Worm (Caenorhabditis elegans) whole organism, L2 larva: ENCODE measurements around the gene C09G12.5.

Experiments
- C34F6.9 ChIP-seq: fragments of 150-350 bp; optimal IDR thresholded peaks from 2 replicates; lab custom pipeline; 2014; ENCODE audit warnings: missing biosample characterization, missing genetic modification characterization
- F13H6.1 ChIP-seq: sonication (generic microtip); optimal IDR thresholded peaks from 2 replicates; lab custom pipeline; 2016; ENCODE audit warnings: missing genetic modification characterization, missing compliant biosample characterization
- Y55F3AM.14 ChIP-seq: fragments of 200-800 bp; sonication (Bioruptor generic); optimal IDR thresholded peaks from 2 replicates; lab custom pipeline; 2018; ENCODE audit warnings: mild to moderate bottlenecking, missing genetic modification characterization, missing compliant biosample characterization
- ama-1 ChIP-seq: fragments of 150-350 bp; optimal IDR thresholded peaks from 2 replicates; lab custom pipeline; 2018; ENCODE audit warnings: inconsistent platforms
- blmp-1 ChIP-seq: sonication (generic microtip); optimal IDR thresholded peaks from 2 replicates; lab custom pipeline; 2017; ENCODE audit warnings: missing genetic modification characterization, mild to moderate bottlenecking, missing compliant biosample characterization, antibody characterized with exemption, moderate library complexity; ENCODE audit not compliant: insufficient read depth
- ceh-16 ChIP-seq: fragments of 150-350 bp; optimal IDR thresholded peaks from 2 replicates; lab custom pipeline; 2014; ENCODE audit warnings: missing biosample characterization, missing genetic modification characterization
- ceh-82 ChIP-seq: fragments of 150-350 bp; optimal IDR thresholded peaks from 2 replicates; lab custom pipeline; 2014; ENCODE audit warnings: missing biosample characterization, missing genetic modification characterization
- crh-2 ChIP-seq: sonication (generic microtip); optimal IDR thresholded peaks from 2 replicates; lab custom pipeline; 2017; ENCODE audit warnings: missing biosample characterization, missing genetic modification characterization
- elt-1 ChIP-seq: fragments of 150-350 bp; optimal IDR thresholded peaks from 2 replicates; lab custom pipeline; 2014; ENCODE audit warnings: missing biosample characterization, missing genetic modification characterization
- elt-3 ChIP-seq: sonication (generic microtip); optimal IDR thresholded peaks from 2 replicates; lab custom pipeline; 2017; ENCODE audit warnings: missing biosample characterization, missing genetic modification characterization
- fos-1 ChIP-seq: fragments of 150-350 bp; optimal IDR thresholded peaks from 2 replicates; lab custom pipeline; 2014; ENCODE audit warnings: missing biosample characterization, missing genetic modification characterization
- lin-11 ChIP-seq: fragments of 150-350 bp; sonication (generic microtip); optimal IDR thresholded peaks from 2 replicates; lab custom pipeline; 2014; ENCODE audit warnings: missing biosample characterization, missing genetic modification characterization, inconsistent platforms, mixed read lengths
- lsy-2 ChIP-seq, 2 experiments: fragments of 150-350 bp in 1 of 2; sonication (generic microtip) in 1 of 2; optimal IDR thresholded peaks; 2 replicates each; lab custom pipeline; 2014 to 2017; ENCODE audit warnings: missing biosample characterization in 2 of 2, missing genetic modification characterization in 2 of 2
- mbf-1 ChIP-seq: sonication (generic microtip); optimal IDR thresholded peaks from 2 replicates; lab custom pipeline; 2017; ENCODE audit warnings: missing biosample characterization, missing genetic modification characterization
- mdl-1 ChIP-seq, 2 experiments: fragments of 150-350 bp in 1 of 2; sonication (generic microtip) in 1 of 2; optimal IDR thresholded peaks; 2 replicates each; lab custom pipeline; 2017; ENCODE audit warnings: missing biosample characterization in 2 of 2, missing genetic modification characterization in 2 of 2
- nhr-10 ChIP-seq: sonication (generic microtip); optimal IDR thresholded peaks from 2 replicates; lab custom pipeline; 2017; ENCODE audit warnings: missing biosample characterization, missing genetic modification characterization
- nhr-11 ChIP-seq: fragments of 150-350 bp; optimal IDR thresholded peaks from 2 replicates; lab custom pipeline; 2014; ENCODE audit warnings: missing biosample characterization, missing genetic modification characterization
- nhr-12 ChIP-seq: fragments of 150-350 bp; optimal IDR thresholded peaks from 2 replicates; lab custom pipeline; 2014; ENCODE audit warnings: missing biosample characterization, missing genetic modification characterization
- nhr-129 ChIP-seq: fragments of 150-350 bp; optimal IDR thresholded peaks from 2 replicates; lab custom pipeline; 2014; ENCODE audit warnings: missing biosample characterization, missing genetic modification characterization
- nhr-21 ChIP-seq: fragments of 150-350 bp; optimal IDR thresholded peaks from 2 replicates; lab custom pipeline; 2014; ENCODE audit warnings: missing biosample characterization, missing genetic modification characterization
- nhr-23 ChIP-seq: fragments of 150-350 bp; optimal IDR thresholded peaks from 2 replicates; lab custom pipeline; 2014; ENCODE audit warnings: missing biosample characterization, missing genetic modification reagents, missing genetic modification characterization
- nhr-237 ChIP-seq: fragments of 150-350 bp; optimal IDR thresholded peaks from 2 replicates; lab custom pipeline; 2014; ENCODE audit warnings: missing biosample characterization, missing genetic modification characterization
- nhr-25 ChIP-seq: fragments of 150-350 bp; sonication (generic microtip); optimal IDR thresholded peaks from 3 replicates; lab custom pipeline; 2014; ENCODE audit warnings: missing biosample characterization, missing genetic modification characterization
- nhr-6 ChIP-seq: fragments of 150-350 bp; optimal IDR thresholded peaks from 2 replicates; lab custom pipeline; 2014; ENCODE audit warnings: missing biosample characterization, missing genetic modification characterization
- nhr-77 ChIP-seq: fragments of 150-350 bp; optimal IDR thresholded peaks from 2 replicates; lab custom pipeline; 2014; ENCODE audit warnings: missing biosample characterization, missing genetic modification characterization
- peb-1 ChIP-seq: fragments of 150-350 bp; optimal IDR thresholded peaks from 2 replicates; lab custom pipeline; 2014; ENCODE audit warnings: missing biosample characterization, missing genetic modification characterization
- skn-1 ChIP-seq: sonication (generic microtip); optimal IDR thresholded peaks from 2 replicates; lab custom pipeline; 2017; ENCODE audit warnings: missing biosample characterization, missing genetic modification characterization
- sma-3 ChIP-seq: sonication (generic microtip); optimal IDR thresholded peaks from 2 replicates; lab custom pipeline; 2016; ENCODE audit warnings: missing genetic modification reagents, missing genetic modification characterization, missing compliant biosample characterization
- sma-9 ChIP-seq, 2 experiments: fragments of 150-350 bp in 1 of 2; sonication (generic microtip) in 1 of 2; optimal IDR thresholded peaks; 2 replicates each; lab custom pipeline; 2014 to 2016; ENCODE audit warnings: missing genetic modification characterization in 2 of 2, mild to moderate bottlenecking in 1 of 2, missing biosample characterization in 1 of 2, missing compliant biosample characterization in 1 of 2, missing genetic modification reagents in 1 of 2, moderate library complexity in 1 of 2
- snpc-4 ChIP-seq: fragments of 150-350 bp; optimal IDR thresholded peaks from 2 replicates; lab custom pipeline; 2014; ENCODE audit warnings: missing biosample characterization, missing genetic modification characterization
- unc-39 ChIP-seq: fragments of 150-350 bp; optimal IDR thresholded peaks from 2 replicates; lab custom pipeline; 2014; ENCODE audit warnings: missing biosample characterization, missing genetic modification characterization
- unc-55 ChIP-seq: fragments of 150-350 bp; sonication (generic microtip); optimal IDR thresholded peaks from 3 replicates; lab custom pipeline; 2014; ENCODE audit warnings: missing biosample characterization, missing genetic modification reagents, missing genetic modification characterization
- unc-62 ChIP-seq: fragments of 150-350 bp; optimal IDR thresholded peaks from 2 replicates; lab custom pipeline; 2014; ENCODE audit warnings: missing biosample characterization, missing genetic modification reagents, missing genetic modification characterization
- zag-1 ChIP-seq: fragments of 150-350 bp; optimal IDR thresholded peaks from 2 replicates; lab custom pipeline; 2014; ENCODE audit warnings: missing biosample characterization, missing genetic modification characterization
- ztf-1 ChIP-seq: fragments of 200-800 bp; sonication (Bioruptor generic); conservative IDR thresholded peaks from 2 replicates; pipeline ENCODE4 v1.3.6; 2022; ENCODE audit warnings: missing genetic modification characterization, missing compliant biosample characterization
- ztf-11 ChIP-seq: sonication (generic microtip); optimal IDR thresholded peaks from 2 replicates; lab custom pipeline; 2017; ENCODE audit warnings: missing biosample characterization, missing genetic modification characterization
- ztf-4 ChIP-seq: fragments of 150-350 bp; optimal IDR thresholded peaks from 2 replicates; lab custom pipeline; 2014; ENCODE audit warnings: missing biosample characterization, missing genetic modification characterization

C09G12.5 gene

DNA sequence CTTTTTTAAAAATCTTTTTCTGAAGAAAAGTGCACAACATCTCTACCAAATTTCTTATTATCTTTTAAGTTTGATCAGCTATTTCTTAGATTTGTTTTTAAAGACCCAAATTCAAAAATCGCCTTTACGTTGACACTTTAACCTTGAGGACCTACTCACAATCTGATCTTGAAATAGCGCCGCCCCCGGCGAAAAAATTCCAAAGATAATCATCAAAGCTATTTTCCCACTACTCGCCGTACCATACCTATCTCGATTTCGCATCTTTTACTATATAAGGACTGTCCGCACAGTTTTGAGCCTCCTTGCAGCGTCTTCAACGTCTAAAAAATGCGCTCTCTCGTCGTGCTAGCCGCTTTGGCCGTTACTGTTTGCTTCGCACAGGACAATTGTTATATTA, 38.3 kb upstream of the C09G12.5 start, which contains the start of gene grd-10:
grd-10 (plus strand) TSS at position 208 of the 400 bp plus-strand sequence.
- peak; percentile 70 for TF ChIP-seq ceh-16 (tag; lab: Kevin White, UChicago)
- TF ChIP-seq elt-1 (tag; lab: Kevin White, UChicago), result peak; percentile 72
- TF ChIP-seq skn-1, result no peak
- TF ChIP-seq ceh-82, result no peak
- TF ChIP-seq nhr-23 (tag; lab: Kevin White, UChicago), result no peak
- no peak for TF ChIP-seq ztf-4 (tag; lab: Kevin White, UChicago)
- peak; percentile 35 for TF ChIP-seq nhr-25 (tag; lab: Kevin White, UChicago)
- TF ChIP-seq F13H6.1, result no peak
- TF ChIP-seq fos-1 (tag; lab: Kevin White, UChicago), result no peak
- TF ChIP-seq blmp-1 (tag; lab: Kevin White, UChicago), result no peak
- no peak for TF ChIP-seq lin-11 (tag; lab: Kevin White, UChicago)
- no peak for TF ChIP-seq C34F6.9 (tag; lab: Kevin White, UChicago)
- peak; percentile 54 for TF ChIP-seq sma-9 (GFP tag; optimal IDR thresholded peaks at IDR 0.05; lab: Kevin White, UChicago)
- TF ChIP-seq sma-9 (tag; optimal IDR thresholded peaks at IDR 0.05; lab: Kevin White, UChicago), result no peak
- TF ChIP-seq snpc-4 (tag; lab: Kevin White, UChicago), result no peak
- no peak for TF ChIP-seq nhr-11 (tag; lab: Kevin White, UChicago)
- no peak for TF ChIP-seq nhr-129

DNA sequence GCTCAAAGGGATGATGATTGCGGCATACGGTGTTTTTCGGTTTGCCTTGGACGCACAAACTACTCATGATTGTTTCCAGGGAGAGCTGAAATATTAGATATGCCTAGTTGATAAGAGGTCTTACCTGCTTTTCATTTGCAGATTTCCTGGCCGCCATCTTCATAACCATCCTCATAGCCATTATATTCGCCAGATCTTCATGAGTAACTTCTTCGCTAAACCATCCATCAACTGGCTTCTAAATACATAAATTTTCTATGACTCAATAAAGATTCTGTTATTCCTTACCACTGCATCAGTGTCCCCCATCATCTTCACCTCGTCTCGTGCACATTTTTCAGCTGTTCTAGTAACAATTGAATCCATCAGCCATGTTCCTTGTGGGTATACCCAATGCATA, 36.6 kb upstream of the C09G12.5 start:
- TF ChIP-seq Y55F3AM.14 (GFP tag; lab: Kevin White, UChicago) (no peak), ztf-1 (GFP tag; lab: Robert Waterston, UW) (no peak), unc-39 (no peak), crh-2 (tag; lab: Kevin White, UChicago) (no peak), peb-1 (tag; lab: Kevin White, UChicago) (no peak), lin-11 (tag; lab: Kevin White, UChicago) (no peak), unc-55 (GFP tag; lab: Kevin White, UChicago) (no peak), zag-1 (no peak), nhr-10 (tag; lab: Kevin White, UChicago) (no peak), skn-1 (no peak), ztf-11 (no peak), nhr-25 (tag; lab: Kevin White, UChicago) (no peak), nhr-12 (no peak), lsy-2 (tag; optimal IDR thresholded peaks at IDR 0.05; lab: Kevin White, UChicago) (no peak), mbf-1 (tag; lab: Kevin White, UChicago) (no peak), nhr-237 (tag; lab: Kevin White, UChicago) (no peak)

DNA sequence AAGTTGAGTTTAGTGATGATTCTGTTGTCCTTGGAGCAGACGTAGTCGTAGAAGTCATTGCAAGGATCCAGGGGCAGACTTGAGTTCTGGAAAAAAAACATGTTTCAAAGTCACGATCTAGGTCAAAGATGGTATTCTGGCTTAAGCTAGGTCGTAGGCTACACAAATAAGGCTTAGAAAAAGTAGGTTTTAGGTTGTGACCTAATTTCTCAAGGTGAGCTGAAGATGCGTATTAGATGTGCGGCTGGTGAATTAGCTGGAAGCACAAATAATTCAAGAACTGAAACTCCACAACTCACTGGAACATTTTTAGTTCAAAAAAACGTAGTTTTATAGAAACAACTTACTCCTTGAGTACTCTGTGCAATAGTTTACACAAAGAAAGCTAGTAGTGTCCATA, 35.0 kb upstream of the C09G12.5 start, which contains the start of gene F09D12.2:
F09D12.2 (minus strand) TSS at position 101 of the 400 bp plus-strand sequence.
- TF ChIP-seq ztf-1 (GFP tag; lab: Robert Waterston, UW) (no peak), mbf-1 (tag; lab: Kevin White, UChicago) (no peak), ceh-82 (no peak), blmp-1 (tag; lab: Kevin White, UChicago) (no peak), nhr-6 (tag; lab: Kevin White, UChicago) (no peak), nhr-21 (tag; lab: Kevin White, UChicago) (no peak), skn-1 (no peak), elt-3 (no peak), zag-1 (no peak)

DNA sequence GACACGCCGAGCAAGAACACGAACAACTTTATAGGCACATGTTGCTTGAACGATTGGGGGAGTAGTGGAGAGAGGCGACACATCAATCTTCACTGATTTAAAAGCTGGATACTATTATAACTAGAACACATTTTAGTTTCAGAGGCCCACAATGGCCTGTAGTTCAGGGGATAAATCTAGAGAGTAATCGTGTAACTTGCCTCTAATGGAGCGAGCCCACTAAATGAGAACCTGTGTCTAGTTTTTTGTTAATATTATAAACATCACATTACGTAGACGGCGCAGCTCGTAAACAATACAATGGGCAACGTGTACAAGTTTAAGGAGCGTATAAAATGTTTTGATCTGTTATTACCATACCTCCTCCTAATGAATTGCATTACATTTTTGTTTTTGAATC, 34.5 kb upstream of the C09G12.5 start, which contains the start of gene F58E2.5:
F58E2.5 (plus strand) TSS at position 301 of the 400 bp plus-strand sequence.
- TF ChIP-seq nhr-77 (tag; lab: Kevin White, UChicago) (no peak), sma-3 (no peak), nhr-129 (no peak), ama-1 (no peak)

DNA sequence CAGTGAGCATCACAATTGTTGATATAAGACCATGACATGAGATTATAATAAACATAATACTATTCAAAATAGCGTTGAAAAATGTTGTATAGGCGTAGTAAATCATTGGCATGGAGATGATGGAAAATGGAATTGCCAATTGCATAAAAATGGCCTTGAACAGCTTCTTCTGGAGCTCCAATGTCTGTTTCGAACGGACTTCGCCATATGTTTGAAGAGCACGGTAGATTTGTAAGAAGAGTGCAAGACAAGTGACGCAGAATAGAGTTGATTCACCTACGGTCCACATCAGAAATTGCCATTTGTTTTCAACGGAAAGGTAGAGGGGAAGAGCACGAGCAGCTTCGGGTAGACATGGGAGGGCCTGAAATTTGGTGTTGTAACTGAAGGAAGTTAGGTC, 31.8 kb upstream of the C09G12.5 start:
- TF ChIP-seq unc-62 (GFP tag; lab: Kevin White, UChicago), result no peak
- no peak for TF ChIP-seq mdl-1 (tag; optimal IDR thresholded peaks at IDR 0.05; lab: Kevin White, UChicago)
- no peak for TF ChIP-seq zag-1
- no peak for TF ChIP-seq Y55F3AM.14 (GFP tag; lab: Kevin White, UChicago)
- no peak for TF ChIP-seq sma-3
- TF ChIP-seq nhr-11 (tag; lab: Kevin White, UChicago), result no peak
